Worm (Caenorhabditis elegans) whole organism, L4 larva: ENCODE results near the gene gtf-2E2.

Experiments
- F49E8.2 ChIP-seq: sonication (generic microtip); optimal IDR thresholded peaks from 2 replicates; lab custom pipeline; 2016; ENCODE audit warnings: missing compliant biosample characterization, mild to moderate bottlenecking, missing genetic modification characterization, borderline replicate concordance
- R02D3.7 ChIP-seq: fragments of 150-350 bp; sonication (generic microtip); optimal IDR thresholded peaks from 3 replicates; lab custom pipeline; 2014; ENCODE audit warnings: missing biosample characterization, missing genetic modification characterization
- Y48G9A.11 ChIP-seq: fragments of 200-800 bp; sonication (Bioruptor generic); IDR thresholded peaks from 2 replicates; pipeline ENCODE4 v1.3.6; 2022; ENCODE audit warnings: missing genetic modification reagents, missing genetic modification characterization, missing compliant biosample characterization
- Y75B8A.6 ChIP-seq: fragments of 200-800 bp; sonication (Bioruptor generic); IDR thresholded peaks from 2 replicates; pipeline ENCODE4 v1.3.6; 2022; ENCODE audit warnings: missing genetic modification reagents, missing genetic modification characterization, missing compliant biosample characterization
- aly-2 ChIP-seq: sonication (generic microtip); optimal IDR thresholded peaks from 2 replicates; lab custom pipeline; 2018; ENCODE audit warnings: missing biosample characterization, missing genetic modification characterization
- ama-1 ChIP-seq: fragments of 150-350 bp; optimal IDR thresholded peaks from 2 replicates; lab custom pipeline; 2014; ENCODE audit warnings: inconsistent platforms, mixed read lengths
- ceh-32 ChIP-seq: sonication (generic microtip); optimal IDR thresholded peaks from 2 replicates; lab custom pipeline; 2016; ENCODE audit warnings: mild to moderate bottlenecking, missing genetic modification characterization, missing compliant biosample characterization; ENCODE audit not compliant: poor library complexity
- ceh-82 ChIP-seq: sonication (generic microtip); optimal IDR thresholded peaks from 2 replicates; lab custom pipeline; 2017; ENCODE audit warnings: missing biosample characterization, missing genetic modification characterization
- ces-1 ChIP-seq: fragments of 150-350 bp; sonication (generic microtip); optimal IDR thresholded peaks from 4 replicates; lab custom pipeline; 2014; ENCODE audit warnings: missing biosample characterization, missing genetic modification reagents, missing genetic modification characterization
- daf-16 ChIP-seq, 3 experiments: sonication (generic microtip); optimal IDR thresholded peaks; 2 replicates each; lab custom pipeline; 2016 to 2017; ENCODE audit warnings: missing genetic modification characterization in 3 of 3, missing genetic modification reagents in 3 of 3, mild to moderate bottlenecking in 2 of 3, missing compliant biosample characterization in 2 of 3, missing biosample characterization in 1 of 3, moderate library complexity in 1 of 3
- daf-19 ChIP-seq: fragments of 200-800 bp; sonication (Bioruptor generic); conservative IDR thresholded peaks from 2 replicates; pipeline ENCODE4 v1.3.6; 2022; ENCODE audit warnings: missing genetic modification characterization, missing compliant biosample characterization
- dmd-8 ChIP-seq: fragments of 200-800 bp; sonication (Bioruptor generic); IDR thresholded peaks from 2 replicates; pipeline ENCODE4 v1.3.6; 2022; ENCODE audit warnings: missing genetic modification characterization, missing compliant biosample characterization
- dpl-1 ChIP-seq: fragments of 150-350 bp; optimal IDR thresholded peaks from 2 replicates; lab custom pipeline; 2014; ENCODE audit warnings: missing biosample characterization, missing genetic modification reagents, missing genetic modification characterization
- duxl-1 ChIP-seq: sonication (generic microtip); optimal IDR thresholded peaks from 2 replicates; lab custom pipeline; 2016; ENCODE audit warnings: mild to moderate bottlenecking, missing genetic modification characterization, moderate library complexity, missing compliant biosample characterization; ENCODE audit not compliant: poor library complexity
- egl-27 ChIP-seq: sonication (generic microtip); optimal IDR thresholded peaks from 3 replicates; lab custom pipeline; 2017; ENCODE audit warnings: missing biosample characterization, missing genetic modification reagents, missing genetic modification characterization
- hlh-30 ChIP-seq: sonication (generic microtip); optimal IDR thresholded peaks from 2 replicates; lab custom pipeline; 2017; ENCODE audit warnings: antibody characterized with exemption, mild to moderate bottlenecking, missing genetic modification characterization, missing compliant biosample characterization; ENCODE audit not compliant: insufficient read depth
- lin-29 ChIP-seq: fragments of 200-800 bp; sonication (Bioruptor generic); IDR thresholded peaks from 2 replicates; pipeline ENCODE4 v1.3.6; 2022; ENCODE audit warnings: missing genetic modification reagents, missing genetic modification characterization, missing compliant biosample characterization
- lin-38 ChIP-seq: fragments of 200-800 bp; sonication (Bioruptor generic); IDR thresholded peaks from 2 replicates; pipeline ENCODE4 v1.3.6; 2022; ENCODE audit warnings: missing genetic modification reagents, missing genetic modification characterization, missing compliant biosample characterization
- lin-39 ChIP-seq: fragments of 150-350 bp; optimal IDR thresholded peaks from 2 replicates; lab custom pipeline; 2014; ENCODE audit warnings: missing biosample characterization, missing genetic modification reagents, missing genetic modification characterization
- lsy-2 ChIP-seq, 2 experiments: fragments of 150-350 bp in 1 of 2; sonication (generic microtip) in 1 of 2; optimal IDR thresholded peaks; 2 replicates each; lab custom pipeline; 2014 to 2017; ENCODE audit warnings: missing biosample characterization in 2 of 2, missing genetic modification characterization in 2 of 2
- madf-9 ChIP-seq: fragments of 200-800 bp; sonication (Bioruptor generic); conservative IDR thresholded peaks from 2 replicates; pipeline ENCODE4 v1.3.6; 2022; ENCODE audit warnings: missing genetic modification reagents, missing genetic modification characterization, missing compliant biosample characterization
- mdl-1 ChIP-seq, 2 experiments: fragments of 150-350 bp in 1 of 2; sonication (generic microtip) in 1 of 2; optimal IDR thresholded peaks; 2 replicates each; lab custom pipeline; 2014 to 2017; ENCODE audit warnings: missing biosample characterization in 2 of 2, missing genetic modification characterization in 2 of 2
- mdt-29 ChIP-seq: fragments of 200-800 bp; sonication (Bioruptor generic); IDR thresholded peaks from 2 replicates; pipeline ENCODE4 v1.3.6; 2022; ENCODE audit warnings: missing genetic modification reagents, missing genetic modification characterization, missing compliant biosample characterization
- mxl-3 ChIP-seq: fragments of 200-800 bp; sonication (Bioruptor generic); optimal IDR thresholded peaks from 2 replicates; lab custom pipeline; 2018; ENCODE audit warnings: mild to moderate bottlenecking, missing genetic modification characterization, missing compliant biosample characterization
- nhr-10 ChIP-seq: fragments of 150-350 bp; optimal IDR thresholded peaks from 2 replicates; lab custom pipeline; 2014; ENCODE audit warnings: missing biosample characterization, missing genetic modification characterization
- nhr-102 ChIP-seq: sonication (generic microtip); optimal IDR thresholded peaks from 2 replicates; lab custom pipeline; 2016; ENCODE audit warnings: mild to moderate bottlenecking, missing genetic modification characterization, moderate library complexity, missing compliant biosample characterization
- nhr-111 ChIP-seq: fragments of 200-800 bp; sonication (Bioruptor generic); optimal IDR thresholded peaks from 2 replicates; lab custom pipeline; 2018; ENCODE audit warnings: mild to moderate bottlenecking, missing genetic modification characterization, missing compliant biosample characterization
- nhr-237 ChIP-seq: sonication (generic microtip); optimal IDR thresholded peaks from 2 replicates; lab custom pipeline; 2017; ENCODE audit warnings: missing biosample characterization, missing genetic modification characterization
- nhr-28 ChIP-seq: fragments of 150-350 bp; optimal IDR thresholded peaks from 2 replicates; lab custom pipeline; 2014; ENCODE audit warnings: missing biosample characterization, missing genetic modification characterization
- nhr-41 ChIP-seq: fragments of 200-800 bp; sonication (Bioruptor generic); IDR thresholded peaks from 2 replicates; pipeline ENCODE4 v1.3.6; 2022; ENCODE audit warnings: missing genetic modification reagents, missing genetic modification characterization, missing compliant biosample characterization
- nhr-6 ChIP-seq: fragments of 150-350 bp; optimal IDR thresholded peaks from 2 replicates; lab custom pipeline; 2014; ENCODE audit warnings: missing biosample characterization, missing genetic modification characterization
- pqm-1 ChIP-seq: sonication (generic microtip); optimal IDR thresholded peaks from 2 replicates; lab custom pipeline; 2017; ENCODE audit warnings: missing biosample characterization, missing genetic modification characterization
- saeg-2 ChIP-seq: fragments of 200-800 bp; sonication (Bioruptor generic); IDR thresholded peaks from 2 replicates; pipeline ENCODE4 v1.3.6; 2022; ENCODE audit warnings: missing genetic modification reagents, missing genetic modification characterization, missing compliant biosample characterization
- spr-1 ChIP-seq: sonication (generic microtip); optimal IDR thresholded peaks from 2 replicates; lab custom pipeline; 2016; ENCODE audit warnings: mild to moderate bottlenecking, missing genetic modification characterization, missing compliant biosample characterization
- unc-130 ChIP-seq: sonication (generic microtip); optimal IDR thresholded peaks from 2 replicates; lab custom pipeline; 2016; ENCODE audit warnings: missing genetic modification reagents, missing genetic modification characterization, missing compliant biosample characterization
- unc-62 ChIP-seq, 3 experiments: fragments of 150-350 bp in 1 of 3; sonication (generic microtip); optimal IDR thresholded peaks in 2 of 3; peaks in 1 of 3; 1 replicate in 1 of 3; 2 replicates in 2 of 3; lab custom pipeline; 2014 to 2017; ENCODE audit warnings: missing biosample characterization in 3 of 3, missing genetic modification characterization in 3 of 3, missing genetic modification reagents in 3 of 3, missing genotype in 1 of 3
- ztf-7 ChIP-seq: fragments of 150-350 bp; optimal IDR thresholded peaks from 2 replicates; lab custom pipeline; 2014; ENCODE audit warnings: missing biosample characterization, missing genetic modification characterization

Gene gtf-2E2

DNA sequence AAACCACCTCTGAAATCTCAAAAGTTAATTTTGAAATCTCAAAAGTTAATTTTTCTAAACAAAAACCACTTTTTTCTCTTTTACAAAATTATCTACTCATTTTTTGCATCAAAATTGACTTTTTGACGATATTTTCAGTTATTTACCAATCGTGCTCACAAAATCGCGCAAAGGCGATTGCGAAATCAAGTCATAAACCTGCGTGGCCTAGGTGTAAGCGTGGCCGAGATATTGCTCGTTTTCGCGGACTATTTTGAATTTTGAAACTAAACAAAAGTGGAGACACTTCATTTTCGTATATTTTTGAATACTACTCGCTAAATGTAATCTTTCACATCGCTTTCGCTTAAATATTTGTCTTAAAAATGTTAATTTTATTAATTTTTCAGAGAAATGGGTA, 36.0 kb upstream of the gtf-2E2 start, which contains the start of gene smc-6 (continued):
- no peak for TF ChIP-seq nhr-41
- no peak for TF ChIP-seq spr-1 (tag; lab: Kevin White, UChicago)
- TF ChIP-seq duxl-1 (tag; lab: Kevin White, UChicago), result no peak
- TF ChIP-seq ces-1 (GFP tag; lab: Kevin White, UChicago), result no peak
- no peak for TF ChIP-seq ceh-32
- no peak for TF ChIP-seq saeg-2
- no peak for TF ChIP-seq ceh-82 (tag; lab: Kevin White, UChicago)
- TF ChIP-seq nhr-111 (GFP tag; lab: Kevin White, UChicago), result no peak
- TF ChIP-seq dpl-1 (GFP tag; lab: Kevin White, UChicago), result peak; percentile 65
- TF ChIP-seq R02D3.7, result no peak
- no peak for TF ChIP-seq nhr-6 (tag; lab: Kevin White, UChicago)
- TF ChIP-seq mdt-29 (GFP tag; lab: Robert Waterston, UW), result no peak

DNA sequence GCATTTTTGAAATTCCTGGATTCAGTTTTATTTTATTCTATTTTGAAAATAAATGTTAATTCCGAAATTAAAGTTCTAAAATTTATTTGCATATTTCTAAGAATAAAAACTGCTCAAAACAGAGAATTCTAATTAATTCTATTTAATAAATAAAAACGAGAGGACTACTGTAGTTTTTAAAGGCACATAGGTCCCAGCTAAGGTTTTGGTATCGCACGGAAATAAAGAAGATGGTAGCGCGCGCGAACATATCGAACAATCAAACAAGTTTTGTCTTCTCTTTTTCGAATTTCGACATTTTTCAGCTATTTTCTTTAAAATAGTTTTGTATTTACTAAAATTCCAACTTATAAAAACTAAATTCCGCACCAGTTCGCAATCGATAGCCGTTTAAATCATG, 35.6 kb upstream of the gtf-2E2 start:
- TF ChIP-seq F49E8.2 (peak; percentile 56), nhr-41 (no peak), hlh-30 (tag; lab: Kevin White, UChicago) (no peak), lin-38 (GFP tag; lab: Robert Waterston, UW) (peak; percentile 69), ztf-7 (tag; lab: Kevin White, UChicago) (no peak), spr-1 (tag; lab: Kevin White, UChicago) (no peak), unc-130 (GFP tag; lab: Kevin White, UChicago) (peak; percentile 72), mxl-3 (no peak), Y48G9A.11 (GFP tag; lab: Robert Waterston, UW) (0 out of 2 replicates have a peak, but pooled peaks have one; percentile 61), mdl-1 (tag; optimal IDR thresholded peaks at IDR 0.05; lab: Kevin White, UChicago) (no peak), nhr-237 (tag; lab: Kevin White, UChicago) (no peak), nhr-10 (tag; lab: Kevin White, UChicago) (no peak), unc-62 (GFP tag; optimal IDR thresholded peaks at IDR 0.05 in 1 of 2; lab: Kevin White, UChicago) (no peak), unc-62 (tag; optimal IDR thresholded peaks at IDR 0.05; lab: Kevin White, UChicago) (no peak), dmd-8 (no peak), ama-1 (lab: Kevin White, UChicago) (no peak), Y75B8A.6 (GFP tag; lab: Robert Waterston, UW) (no peak), lin-39 (tag; lab: Kevin White, UChicago) (no peak), egl-27 (no peak)

DNA sequence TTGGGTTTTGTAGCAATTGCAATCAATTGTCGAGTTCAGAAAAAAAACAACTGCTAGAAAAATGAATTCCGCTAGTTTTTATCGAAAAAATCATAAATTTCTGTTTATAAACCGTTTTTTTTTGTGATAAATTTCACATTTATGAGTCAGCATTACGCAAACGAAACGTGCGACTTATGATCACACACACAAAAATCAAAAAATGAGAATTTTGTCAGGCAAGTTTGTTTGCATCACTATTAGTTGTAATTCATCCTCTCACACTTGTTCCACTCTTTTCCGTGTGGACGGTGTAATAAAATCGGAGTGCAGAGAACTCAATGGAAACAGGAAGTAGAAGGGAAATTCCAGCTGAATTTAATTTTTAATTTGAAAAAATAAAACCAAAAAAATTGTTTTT, 35.1 kb upstream of the gtf-2E2 start, which contains the start of gene pcs-1:
Gene pcs-1 (minus strand): TSS at position 344 of the 400 bp plus-strand sequence.
- no peak for TF ChIP-seq lin-29 (GFP tag; lab: Robert Waterston, UW)
- no peak for TF ChIP-seq aly-2 (tag; lab: Kevin White, UChicago)
- TF ChIP-seq pqm-1 (tag; lab: Kevin White, UChicago), result peak; percentile 50
- TF ChIP-seq daf-19, result no peak
- no peak for TF ChIP-seq lin-38 (GFP tag; lab: Robert Waterston, UW)
- peak; percentile 8 for TF ChIP-seq nhr-28 (tag; lab: Kevin White, UChicago)
- no peak for TF ChIP-seq daf-16 (GFP tag; optimal IDR thresholded peaks at IDR 0.05; lab: Kevin White, UChicago)
- TF ChIP-seq daf-16 (tag; optimal IDR thresholded peaks at IDR 0.05; lab: Kevin White, UChicago), result peak; percentile 4
- TF ChIP-seq ces-1 (GFP tag; lab: Kevin White, UChicago), result no peak
- TF ChIP-seq nhr-102, result no peak
- no peak for TF ChIP-seq madf-9
- peak in 1 of 2 experiments; percentile 23 for TF ChIP-seq lsy-2 (tag; optimal IDR thresholded peaks at IDR 0.05; lab: Kevin White, UChicago)
- TF ChIP-seq, all 104 proteins: peak for 4
